Worm (Caenorhabditis elegans): ENCODE measurements around the gene F26F4.8.

ce11 chrIII:4883429-4883828, 21.8 kb downstream of the F26F4.8 start, which contains the start of gene clec-5:
- no peak for TF ChIP-seq ama-1 (optimal IDR thresholded peaks at IDR 0.05)
- no peak for TF ChIP-seq hmg-4 (GFP tag; optimal IDR thresholded peaks at IDR 0.05)
- no peak for TF ChIP-seq scrt-1 (GFP tag; IDR thresholded peaks at IDR 0.05)
- TF ChIP-seq hmbx-1 (tag; optimal IDR thresholded peaks at IDR 0.05) = no peak
- no peak for TF ChIP-seq hnd-1 (tag; optimal IDR thresholded peaks at IDR 0.05)
- no peak for TF ChIP-seq B0310.2 (tag; optimal IDR thresholded peaks at IDR 0.05)
- TF ChIP-seq sea-1 (GFP tag; conservative IDR thresholded peaks at IDR 0.05) = no peak
